Worm (Caenorhabditis elegans): ENCODE results near the gene sqv-3.

The sqv-3 gene

DNA sequence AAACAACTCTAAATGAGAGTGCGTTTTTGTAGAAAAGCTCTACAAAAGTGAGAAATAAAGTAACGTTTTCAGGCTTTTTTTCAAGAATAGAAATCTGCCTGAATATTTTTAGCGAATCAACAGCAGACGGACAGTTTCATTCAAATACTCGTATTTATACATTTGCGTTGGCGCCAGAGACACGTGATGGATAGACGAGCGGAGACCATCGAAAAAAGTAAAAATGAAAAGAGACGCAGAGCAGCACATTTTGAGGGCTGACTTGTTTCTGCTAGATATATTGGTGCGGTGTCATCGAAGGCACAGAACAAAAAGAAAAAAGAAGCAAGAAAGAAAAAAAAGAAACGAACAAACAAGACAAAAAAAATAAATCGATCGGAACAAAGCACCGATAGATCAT, 45.9 kb upstream of the sqv-3 start:
- peak; percentile 42 for TF ChIP-seq nhr-90 (tag; optimal IDR thresholded peaks at IDR 0.05; ENCODE audit: poor library complexity)
- TF ChIP-seq aha-1 (tag; optimal IDR thresholded peaks at IDR 0.05) = no peak
- TF ChIP-seq elt-3 (tag; optimal IDR thresholded peaks at IDR 0.05) = no peak
- no peak for TF ChIP-seq mef-2 (tag; optimal IDR thresholded peaks at IDR 0.05)
- TF ChIP-seq aly-2 (tag; optimal IDR thresholded peaks at IDR 0.05) = peak; percentile 15
- TF ChIP-seq nhr-19 (GFP tag; conservative IDR thresholded peaks at IDR 0.05) = peak; percentile 48
- peak; percentile 84 for TF ChIP-seq nhr-71 (tag; optimal IDR thresholded peaks at IDR 0.05)
- TF ChIP-seq nhr-77 (tag; optimal IDR thresholded peaks at IDR 0.05) = peak; percentile 1
- TF ChIP-seq ceh-88 (GFP tag; IDR thresholded peaks at IDR 0.05) = no peak
- TF ChIP-seq sox-4 (tag; optimal IDR thresholded peaks at IDR 0.05) = no peak
- TF ChIP-seq C34B4.2 (tag; optimal IDR thresholded peaks at IDR 0.05) = no peak
- peak; percentile 11 for TF ChIP-seq xbp-1 (tag; optimal IDR thresholded peaks at IDR 0.05)
- peak; percentile 60 for TF ChIP-seq F16B12.6 (tag; optimal IDR thresholded peaks at IDR 0.05)
- TF ChIP-seq lin-13 (GFP tag; optimal IDR thresholded peaks at IDR 0.05) = peak; percentile 62
- no peak for TF ChIP-seq fkh-8 (tag; optimal IDR thresholded peaks at IDR 0.05)
- no peak for TF ChIP-seq unc-86 (tag; optimal IDR thresholded peaks at IDR 0.05)
- TF ChIP-seq nhr-47 (tag; optimal IDR thresholded peaks at IDR 0.05) = peak; percentile 65
- peak; percentile 9 to 40 (median 26) for TF ChIP-seq dpl-1 (GFP tag; optimal IDR thresholded peaks at IDR 0.05)
- peak; percentile 71 for TF ChIP-seq nhr-20 (tag; optimal IDR thresholded peaks at IDR 0.05)
- no peak for TF ChIP-seq nhr-12 (tag; optimal IDR thresholded peaks at IDR 0.05)
- peak; percentile 43 for TF ChIP-seq blmp-1 (tag; optimal IDR thresholded peaks at IDR 0.05)
- no peak for TF ChIP-seq egl-13 (tag; optimal IDR thresholded peaks at IDR 0.05)
- TF ChIP-seq zag-1 (tag; optimal IDR thresholded peaks at IDR 0.05) = no peak
- peak in 1 of 2 experiments; percentile 66 for TF ChIP-seq mdl-1 (tag; optimal IDR thresholded peaks at IDR 0.05)
- no peak for TF ChIP-seq efl-3 (GFP tag; optimal IDR thresholded peaks at IDR 0.05)
- no peak for TF ChIP-seq lin-39 (tag; optimal IDR thresholded peaks at IDR 0.05)
- no peak for TF ChIP-seq fkh-4 (tag; optimal IDR thresholded peaks at IDR 0.05; ENCODE audit: borderline replicate concordance)
- TF ChIP-seq hlh-17 (GFP tag; optimal IDR thresholded peaks at IDR 0.05; ENCODE audit: borderline replicate concordance) = no peak
- TF ChIP-seq rnt-1 (tag; optimal IDR thresholded peaks at IDR 0.05) = peak; percentile 53
- TF ChIP-seq tbx-2 (tag; optimal IDR thresholded peaks at IDR 0.05) = peak; percentile 56
- no peak for TF ChIP-seq ztf-11 (tag; optimal IDR thresholded peaks at IDR 0.05)
- TF ChIP-seq mep-1 (tag; optimal IDR thresholded peaks at IDR 0.05) = peak; percentile 76
- TF ChIP-seq efl-1 (optimal IDR thresholded peaks at IDR 0.05) = peak; percentile 36 to 53
- TF ChIP-seq efl-1 (GFP tag; optimal IDR thresholded peaks at IDR 0.05 in 1 of 2) = peak; percentile 44 to 81
- peak; percentile 65 to 81 for TF ChIP-seq lsy-2 (tag; optimal IDR thresholded peaks at IDR 0.05)
- peak; percentile 17 for TF ChIP-seq jun-1 (tag; optimal IDR thresholded peaks at IDR 0.05)
- peak; percentile 86 for TF ChIP-seq nhr-85 (tag)
- TF ChIP-seq sptf-1 (tag; optimal IDR thresholded peaks at IDR 0.05) = no peak
- TF ChIP-seq fkh-10 (GFP tag; optimal IDR thresholded peaks at IDR 0.05) = no peak
- TF ChIP-seq skn-1 (tag; optimal IDR thresholded peaks at IDR 0.05) = peak; percentile 61
- no peak for TF ChIP-seq tlp-1 (tag; optimal IDR thresholded peaks at IDR 0.05)
- TF ChIP-seq C16A3.4 (tag; optimal IDR thresholded peaks at IDR 0.05) = no peak
- TF ChIP-seq elt-2 (tag; optimal IDR thresholded peaks at IDR 0.05) = peak; percentile 61
- peak; percentile 41 for TF ChIP-seq fos-1 (tag; optimal IDR thresholded peaks at IDR 0.05)
- peak; percentile 31 for TF ChIP-seq unc-130 (tag; optimal IDR thresholded peaks at IDR 0.05)
- TF ChIP-seq alr-1 (tag; optimal IDR thresholded peaks at IDR 0.05; ENCODE audit: borderline replicate concordance) = no peak
- 0 out of 2 replicates have a peak, but pooled peaks have one; percentile 10 for TF ChIP-seq grh-1 (GFP tag; IDR thresholded peaks at IDR 0.05)
- TF ChIP-seq dsc-1 (tag; optimal IDR thresholded peaks at IDR 0.05) = no peak
- no peak for TF ChIP-seq ceh-90 (tag; optimal IDR thresholded peaks at IDR 0.05)
- no peak for TF ChIP-seq pax-3 (tag; optimal IDR thresholded peaks at IDR 0.05)
- TF ChIP-seq ztf-4 (tag; optimal IDR thresholded peaks at IDR 0.05) = peak; percentile 18
- no peak for TF ChIP-seq ceh-8 (GFP tag; optimal IDR thresholded peaks at IDR 0.05)
- TF ChIP-seq mab-9 (GFP tag; IDR thresholded peaks at IDR 0.05) = no peak
- no peak for TF ChIP-seq ets-5 (GFP tag; IDR thresholded peaks at IDR 0.05)

All from whole organism, L1 larva.